Worm (Caenorhabditis elegans): Measurements from ENCODE around the gene nlf-1.

DNA sequence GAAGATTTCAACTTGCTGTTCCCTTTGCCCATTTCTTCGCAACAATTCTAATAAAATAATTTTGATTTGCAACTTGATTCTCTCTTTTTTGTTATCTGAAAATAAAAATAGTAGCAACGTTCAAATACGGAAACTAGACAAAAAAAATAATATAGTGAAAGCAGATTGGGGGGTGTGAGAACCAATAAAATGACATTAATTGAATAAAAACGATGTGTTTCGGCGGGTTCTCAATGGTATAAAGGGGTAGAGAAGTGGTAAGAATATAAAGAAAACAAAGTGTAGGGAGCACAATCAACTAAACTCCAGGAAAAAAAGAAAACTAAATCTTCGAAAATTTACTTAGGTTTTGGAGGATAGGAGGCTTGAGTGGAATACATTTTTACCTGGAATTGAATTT lies 54.2 kb downstream of the nlf-1 start, which contains the start of gene ncs-1:
- TF ChIP-seq ceh-82 (tag; optimal IDR thresholded peaks at IDR 0.05) = no peak
- TF ChIP-seq nhr-12 (tag; optimal IDR thresholded peaks at IDR 0.05) = no peak
- TF ChIP-seq egl-27 (tag; optimal IDR thresholded peaks at IDR 0.05) = no peak
